Fruit fly (Drosophila melanogaster): ENCODE data around the gene CG13670.

The CG13670 gene

DNA sequence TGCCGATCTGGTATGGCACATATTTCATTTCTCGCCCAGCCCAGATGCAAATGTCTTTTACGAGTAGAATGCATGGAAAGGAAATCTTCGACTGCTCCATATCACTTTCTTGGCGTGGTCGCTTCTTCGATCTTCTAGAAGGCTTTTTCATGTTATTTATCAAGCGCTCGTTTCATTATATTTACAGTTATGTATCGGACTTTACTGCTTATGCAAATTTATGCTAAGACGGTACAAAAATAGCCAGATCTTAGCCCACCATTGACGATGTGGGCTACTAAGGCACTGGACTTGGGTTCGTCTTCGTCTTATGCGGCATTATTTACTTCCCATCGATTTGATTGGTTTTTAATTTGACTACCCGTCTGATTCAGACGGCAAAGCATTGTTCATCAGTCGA, 42.7 kb downstream of the CG13670 start:
- TF ChIP-seq Jra (GFP tag; optimal IDR thresholded peaks at IDR 0.05) (no peak), jim (GFP tag; optimal IDR thresholded peaks at IDR 0.05) (no peak), Dfd (GFP tag; optimal IDR thresholded peaks at IDR 0.05) (no peak), dmrt93B (GFP tag; optimal IDR thresholded peaks at IDR 0.05) (no peak), tai (GFP tag; optimal IDR thresholded peaks at IDR 0.05) (no peak), fru (GFP tag; optimal IDR thresholded peaks at IDR 0.05) (no peak), dl (GFP tag; optimal IDR thresholded peaks at IDR 0.05; ENCODE audit: insufficient read depth in 1 of 2, partially characterized antibody in 2 of 2) (no peak), Hr78 (GFP tag; optimal IDR thresholded peaks at IDR 0.05) (no peak), psq (GFP tag; optimal IDR thresholded peaks at IDR 0.05) (no peak), foxo (GFP tag; optimal IDR thresholded peaks at IDR 0.05) (no peak), woc (GFP tag; optimal IDR thresholded peaks at IDR 0.05) (no peak), rgr (GFP tag; optimal IDR thresholded peaks at IDR 0.05) (no peak), CG9705 (GFP tag; optimal IDR thresholded peaks at IDR 0.05) (no peak), Vsx2 (GFP tag; optimal IDR thresholded peaks at IDR 0.05; ENCODE audit: partially characterized antibody) (no peak), CG32264 (GFP tag; optimal IDR thresholded peaks at IDR 0.05) (no peak), Abd-B (GFP tag; optimal IDR thresholded peaks at IDR 0.05) (no peak), Mio (GFP tag; optimal IDR thresholded peaks at IDR 0.05) (no peak)

DNA sequence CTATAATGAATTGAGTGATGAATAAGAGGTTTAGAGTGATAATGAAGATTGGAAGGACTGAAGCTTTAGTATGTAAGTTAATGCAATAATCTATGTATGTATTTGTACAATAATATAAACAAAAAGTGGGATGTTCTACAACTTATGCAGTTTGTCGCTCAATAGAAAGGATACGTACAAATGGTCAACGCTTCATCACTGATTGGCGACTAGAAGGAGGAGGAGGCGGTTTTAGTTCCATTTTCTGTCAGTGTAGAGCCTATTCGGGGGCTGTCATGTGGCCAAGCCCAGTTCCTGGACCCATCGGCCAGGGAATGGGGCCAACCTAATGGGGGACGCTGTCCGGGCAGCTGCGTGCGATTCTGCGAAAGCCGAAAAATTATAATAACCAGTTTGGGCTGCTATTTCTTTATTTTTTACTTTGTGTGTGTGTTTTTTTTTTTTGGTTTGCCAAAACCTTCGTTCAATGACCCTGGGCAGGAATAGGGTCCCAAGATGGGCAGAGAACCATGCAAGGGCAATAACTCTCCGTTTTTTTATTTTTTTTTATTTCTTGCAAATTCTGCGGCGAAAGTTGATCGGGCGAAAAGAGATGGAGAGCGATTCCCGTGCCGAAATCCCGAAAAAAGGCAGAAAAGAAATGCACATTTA, 48.3 kb downstream of the CG13670 start:
- peak; percentile 32 for TF ChIP-seq rgr (GFP tag; optimal IDR thresholded peaks at IDR 0.05)
- no peak for TF ChIP-seq sv (GFP tag; optimal IDR thresholded peaks at IDR 0.05)
- TF ChIP-seq psq (GFP tag; optimal IDR thresholded peaks at IDR 0.05), result peak; percentile 32
- TF ChIP-seq Rel (GFP tag; optimal IDR thresholded peaks at IDR 0.05), result peak; percentile 89
- no peak for TF ChIP-seq Rel (tag; optimal IDR thresholded peaks at IDR 0.05)
- no peak for TF ChIP-seq Abd-B (GFP tag; optimal IDR thresholded peaks at IDR 0.05)
- TF ChIP-seq Dfd (GFP tag; optimal IDR thresholded peaks at IDR 0.05), result no peak
- TF ChIP-seq pan (optimal IDR thresholded peaks at IDR 0.05), result no peak
- no peak for TF ChIP-seq Myc (optimal IDR thresholded peaks at IDR 0.05)
- TF ChIP-seq br (GFP tag; optimal IDR thresholded peaks at IDR 0.05), result peak; percentile 52
- peak; percentile 79 for TF ChIP-seq h (GFP tag; optimal IDR thresholded peaks at IDR 0.05)
- no peak for TF ChIP-seq lola (GFP tag; optimal IDR thresholded peaks at IDR 0.05)
- no peak for TF ChIP-seq CG9705 (GFP tag; optimal IDR thresholded peaks at IDR 0.05)
- TF ChIP-seq Jra (GFP tag; optimal IDR thresholded peaks at IDR 0.05), result no peak
- peak; percentile 88 for TF ChIP-seq CrebA (GFP tag; optimal IDR thresholded peaks at IDR 0.05; ENCODE audit: borderline replicate concordance)
- no peak for TF ChIP-seq Hr78 (GFP tag; optimal IDR thresholded peaks at IDR 0.05)
- peak; percentile 63 for TF ChIP-seq woc (GFP tag; optimal IDR thresholded peaks at IDR 0.05)
- peak; percentile 60 for TF ChIP-seq dmrt93B (GFP tag; optimal IDR thresholded peaks at IDR 0.05)
- no peak for TF ChIP-seq dsf (GFP tag; optimal IDR thresholded peaks at IDR 0.05; ENCODE audit: borderline replicate concordance)
- TF ChIP-seq brk (GFP tag; optimal IDR thresholded peaks at IDR 0.05), result no peak
- TF ChIP-seq ey (GFP tag; optimal IDR thresholded peaks at IDR 0.05), result peak; percentile 77
- peak; percentile 36 for TF ChIP-seq sage (GFP tag; optimal IDR thresholded peaks at IDR 0.05)
- peak; percentile 67 for TF ChIP-seq OdsH (GFP tag; optimal IDR thresholded peaks at IDR 0.05)
- peak; percentile 55 for TF ChIP-seq Sp1 (GFP tag; optimal IDR thresholded peaks at IDR 0.05)
- TF ChIP-seq foxo (GFP tag; optimal IDR thresholded peaks at IDR 0.05), result peak in 1 of 2 experiments; percentile 60
- TF ChIP-seq fru (GFP tag; optimal IDR thresholded peaks at IDR 0.05), result peak; percentile 77
- TF ChIP-seq HLH106 (tag; optimal IDR thresholded peaks at IDR 0.05), result peak; percentile 68

DNA sequence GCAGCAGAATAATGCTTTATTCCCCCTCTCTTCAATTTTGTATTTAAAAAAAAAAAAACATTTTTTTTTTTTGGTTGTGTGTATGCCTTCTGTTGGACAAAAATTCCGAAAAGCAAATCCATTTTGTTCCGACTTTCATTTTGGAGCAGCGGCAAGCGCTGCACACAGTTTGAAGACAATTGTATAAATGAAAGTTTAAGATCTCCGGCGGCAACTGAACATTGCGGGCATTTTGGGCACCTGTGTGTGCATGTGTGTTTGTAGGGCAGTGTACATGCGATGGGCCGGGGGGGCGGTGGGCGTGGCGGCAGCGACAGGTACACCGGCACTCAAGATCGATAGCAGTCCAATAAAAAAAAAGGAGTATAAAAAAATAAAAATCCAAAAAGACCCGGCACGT, 48.9 kb downstream of the CG13670 start:
- peak; percentile 7 for TF ChIP-seq Sp1 (GFP tag; optimal IDR thresholded peaks at IDR 0.05)
- no peak for TF ChIP-seq lola (GFP tag; optimal IDR thresholded peaks at IDR 0.05)

DNA sequence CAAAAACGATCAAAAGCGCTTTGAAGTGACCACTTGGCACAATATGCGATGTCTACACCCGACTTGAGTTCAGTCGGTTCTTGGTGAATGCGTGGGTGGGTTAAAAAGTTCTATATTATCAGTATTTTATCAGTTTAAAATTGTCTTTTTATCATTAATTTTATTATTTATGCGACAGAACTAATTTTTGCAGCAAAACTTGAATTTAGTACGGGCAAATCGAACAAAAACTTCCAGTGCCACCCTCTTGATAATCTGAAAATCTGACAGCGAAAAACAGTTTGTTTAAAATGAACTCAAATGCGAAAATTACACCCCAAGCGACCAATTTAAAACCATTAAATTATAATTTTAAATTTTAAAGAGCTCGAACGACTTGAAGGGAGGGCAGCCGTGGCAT, 50.4 kb downstream of the CG13670 start:
- TF ChIP-seq Dfd (GFP tag; optimal IDR thresholded peaks at IDR 0.05) (no peak), Jra (GFP tag; optimal IDR thresholded peaks at IDR 0.05) (no peak), dmrt93B (GFP tag; optimal IDR thresholded peaks at IDR 0.05) (peak; percentile 23), Mio (GFP tag; optimal IDR thresholded peaks at IDR 0.05) (no peak), Rel (GFP tag; optimal IDR thresholded peaks at IDR 0.05) (no peak), Rel (tag; optimal IDR thresholded peaks at IDR 0.05) (peak; percentile 37), tai (GFP tag; optimal IDR thresholded peaks at IDR 0.05) (no peak), HLH106 (tag; optimal IDR thresholded peaks at IDR 0.05) (peak; percentile 77), pan (optimal IDR thresholded peaks at IDR 0.05) (no peak), fru (GFP tag; optimal IDR thresholded peaks at IDR 0.05) (peak; percentile 54), GATAd (GFP tag; optimal IDR thresholded peaks at IDR 0.05) (no peak), woc (GFP tag; optimal IDR thresholded peaks at IDR 0.05) (peak; percentile 53), sv (GFP tag; optimal IDR thresholded peaks at IDR 0.05) (no peak), dl (GFP tag; optimal IDR thresholded peaks at IDR 0.05; ENCODE audit: insufficient read depth in 1 of 2, partially characterized antibody in 2 of 2) (no peak), sage (GFP tag; optimal IDR thresholded peaks at IDR 0.05) (peak; percentile 46), h (GFP tag; optimal IDR thresholded peaks at IDR 0.05) (peak; percentile 73), foxo (GFP tag; optimal IDR thresholded peaks at IDR 0.05) (peak in 1 of 2 experiments; percentile 53), usp (GFP tag; optimal IDR thresholded peaks at IDR 0.05) (no peak), Hr83 (GFP tag; optimal IDR thresholded peaks at IDR 0.05; ENCODE audit: poor library complexity, severe bottlenecking) (no peak), dsf (GFP tag; optimal IDR thresholded peaks at IDR 0.05; ENCODE audit: borderline replicate concordance) (no peak), CG9705 (GFP tag; optimal IDR thresholded peaks at IDR 0.05) (peak; percentile 52), OdsH (GFP tag; optimal IDR thresholded peaks at IDR 0.05) (peak; percentile 45), ey (GFP tag; optimal IDR thresholded peaks at IDR 0.05) (peak; percentile 50), br (GFP tag; optimal IDR thresholded peaks at IDR 0.05) (peak; percentile 49), CrebA (GFP tag; optimal IDR thresholded peaks at IDR 0.05; ENCODE audit: borderline replicate concordance) (peak; percentile 20), Myc (optimal IDR thresholded peaks at IDR 0.05) (no peak), psq (GFP tag; optimal IDR thresholded peaks at IDR 0.05) (peak; percentile 51), CG32264 (GFP tag; optimal IDR thresholded peaks at IDR 0.05) (peak; percentile 44), Hnf4 (GFP tag; optimal IDR thresholded peaks at IDR 0.05) (peak; percentile 5), Sp1 (GFP tag; optimal IDR thresholded peaks at IDR 0.05) (peak; percentile 78), Vsx2 (GFP tag; optimal IDR thresholded peaks at IDR 0.05; ENCODE audit: partially characterized antibody) (no peak), rgr (GFP tag; optimal IDR thresholded peaks at IDR 0.05) (peak; percentile 59), lola (GFP tag; optimal IDR thresholded peaks at IDR 0.05) (no peak), Abd-B (GFP tag; optimal IDR thresholded peaks at IDR 0.05) (no peak)
